Fruit fly (Drosophila melanogaster): Measurements from ENCODE around the gene Sox21a.

- TF ChIP-seq CG14711 (tag; optimal IDR thresholded peaks at IDR 0.05) (no peak), toe (GFP tag; optimal IDR thresholded peaks at IDR 0.05) (no peak), CG11617 (GFP tag; optimal IDR thresholded peaks at IDR 0.05) (no peak), ovo (GFP tag; optimal IDR thresholded peaks at IDR 0.05) (no peak), CG12768 (GFP tag; optimal IDR thresholded peaks at IDR 0.05) (no peak), kay (GFP tag; ENCODE audit: borderline replicate concordance) (no peak), tj (GFP tag; optimal IDR thresholded peaks at IDR 0.05) (no peak), CG7045 (GFP tag; optimal IDR thresholded peaks at IDR 0.05) (no peak), cic (GFP tag; optimal IDR thresholded peaks at IDR 0.05) (no peak), Mnt (GFP tag; optimal IDR thresholded peaks at IDR 0.05) (no peak), CG5204 (GFP tag; optimal IDR thresholded peaks at IDR 0.05) (no peak)
Measured at dm6 chr3L:14089010-14089409, 18.9 kb downstream of the Sox21a start.
